Worm (Caenorhabditis elegans) whole organism, L1 larva: Measurements from ENCODE around the gene irld-63.

Source experiments
- C16A3.4 ChIP-seq: fragments of 150-350 bp; optimal IDR thresholded peaks from 2 replicates; lab custom pipeline; 2014; ENCODE audit warnings: missing biosample characterization, missing genetic modification characterization
- C34B4.2 ChIP-seq: sonication (generic microtip); optimal IDR thresholded peaks from 2 replicates; lab custom pipeline; 2017; ENCODE audit warnings: mild to moderate bottlenecking, missing genetic modification characterization, missing compliant biosample characterization
- alr-1 ChIP-seq: fragments of 200-800 bp; sonication (Bioruptor generic); optimal IDR thresholded peaks from 2 replicates; lab custom pipeline; 2018; ENCODE audit warnings: borderline replicate concordance, mild to moderate bottlenecking, missing genetic modification characterization, missing compliant biosample characterization
- aly-2 ChIP-seq: fragments of 150-350 bp; optimal IDR thresholded peaks from 2 replicates; lab custom pipeline; 2014; ENCODE audit warnings: missing biosample characterization, missing genetic modification characterization
- ama-1 ChIP-seq: fragments of 150-350 bp; optimal IDR thresholded peaks from 2 replicates; lab custom pipeline; 2014
- blmp-1 ChIP-seq: fragments of 150-350 bp; optimal IDR thresholded peaks from 2 replicates; lab custom pipeline; 2014; ENCODE audit warnings: missing biosample characterization, missing genetic modification characterization
- ceh-88 ChIP-seq: fragments of 200-800 bp; sonication (Bioruptor generic); IDR thresholded peaks from 2 replicates; pipeline ENCODE4 v1.3.6; 2022; ENCODE audit warnings: missing genetic modification characterization, missing compliant biosample characterization
- ceh-90 ChIP-seq: sonication (generic microtip); optimal IDR thresholded peaks from 2 replicates; lab custom pipeline; 2016; ENCODE audit warnings: missing genetic modification characterization, missing compliant biosample characterization
- dpl-1 ChIP-seq, 3 experiments: fragments of 150-350 bp in 2 of 3; sonication (generic microtip) in 1 of 3; optimal IDR thresholded peaks; 2 replicates each; lab custom pipeline; 2014 to 2017; ENCODE audit warnings: missing biosample characterization in 3 of 3, missing genetic modification characterization in 3 of 3, missing genetic modification reagents in 3 of 3
- dsc-1 ChIP-seq: sonication (generic microtip); optimal IDR thresholded peaks from 2 replicates; lab custom pipeline; 2016; ENCODE audit warnings: mild to moderate bottlenecking, missing genetic modification characterization, missing compliant biosample characterization
- efl-1 ChIP-seq, 4 experiments: fragments of 150-350 bp; optimal IDR thresholded peaks in 3 of 4; peaks in 1 of 4; 1 replicate in 1 of 4; 2 replicates in 3 of 4; lab custom pipeline; 2014; ENCODE audit warnings: missing biosample characterization in 2 of 4, missing genetic modification characterization in 2 of 4, missing genetic modification reagents in 2 of 4
- egl-13 ChIP-seq: sonication (generic microtip); optimal IDR thresholded peaks from 2 replicates; lab custom pipeline; 2016; ENCODE audit warnings: missing genotype, missing genetic modification reagents, missing genetic modification characterization, missing compliant biosample characterization
- egl-27 ChIP-seq, 2 experiments: fragments of 150-350 bp in 1 of 2; sonication (generic microtip); optimal IDR thresholded peaks; 3 replicates each; lab custom pipeline; 2017 to 2018; ENCODE audit warnings: missing biosample characterization in 2 of 2, missing genetic modification characterization in 2 of 2, missing genetic modification reagents in 2 of 2
- elt-2 ChIP-seq: sonication (generic microtip); optimal IDR thresholded peaks from 2 replicates; lab custom pipeline; 2016; ENCODE audit warnings: missing genetic modification characterization, mild to moderate bottlenecking, inconsistent platforms, missing compliant biosample characterization, missing genetic modification reagents
- elt-3 ChIP-seq, 6 experiments: fragments of 150-350 bp in 1 of 6; sonication (generic microtip); optimal IDR thresholded peaks; 2 replicates each; lab custom pipeline; 2017 to 2018; ENCODE audit warnings: missing biosample characterization in 6 of 6, missing genetic modification characterization in 6 of 6, inconsistent platforms in 1 of 6
- ets-5 ChIP-seq: fragments of 200-800 bp; sonication (Bioruptor generic); IDR thresholded peaks from 2 replicates; pipeline ENCODE4 v1.3.6; 2022; ENCODE audit warnings: missing genetic modification characterization, missing compliant biosample characterization
- fkh-4 ChIP-seq: sonication (generic microtip); optimal IDR thresholded peaks from 2 replicates; lab custom pipeline; 2016; ENCODE audit warnings: missing compliant biosample characterization, missing genetic modification characterization, borderline replicate concordance
- fkh-8 ChIP-seq: sonication (generic microtip); optimal IDR thresholded peaks from 2 replicates; lab custom pipeline; 2016; ENCODE audit warnings: mild to moderate bottlenecking, missing genetic modification characterization, missing compliant biosample characterization
- fos-1 ChIP-seq: fragments of 150-350 bp; optimal IDR thresholded peaks from 2 replicates; lab custom pipeline; 2014; ENCODE audit warnings: missing biosample characterization, missing genetic modification characterization
- grh-1 ChIP-seq: fragments of 200-800 bp; sonication (Bioruptor generic); IDR thresholded peaks from 2 replicates; pipeline ENCODE4 v1.3.6; 2022; ENCODE audit warnings: missing genetic modification reagents, missing genetic modification characterization, missing compliant biosample characterization
- jun-1 ChIP-seq: fragments of 150-350 bp; optimal IDR thresholded peaks from 2 replicates; lab custom pipeline; 2014; ENCODE audit warnings: missing biosample characterization, missing genetic modification reagents, missing genetic modification characterization
- lin-13 ChIP-seq: fragments of 150-350 bp; optimal IDR thresholded peaks from 2 replicates; lab custom pipeline; 2014; ENCODE audit warnings: missing biosample characterization, missing genetic modification reagents, missing genetic modification characterization
- lin-14 ChIP-seq: fragments of 200-800 bp; sonication (Bioruptor generic); optimal IDR thresholded peaks from 2 replicates; lab custom pipeline; 2018; ENCODE audit warnings: mild to moderate bottlenecking, missing genetic modification characterization, moderate library complexity, missing compliant biosample characterization
- lin-15B ChIP-seq: fragments of 150-350 bp; sonication (generic microtip); optimal IDR thresholded peaks from 3 replicates; lab custom pipeline; 2014; ENCODE audit warnings: missing biosample characterization, missing genetic modification characterization
- lin-35 ChIP-seq, 2 experiments: fragments of 150-350 bp; optimal IDR thresholded peaks; 2 replicates each; lab custom pipeline; 2014; ENCODE audit warnings: missing biosample characterization in 2 of 2, missing genetic modification characterization in 2 of 2, missing genetic modification reagents in 2 of 2
- lsy-2 ChIP-seq, 2 experiments: fragments of 150-350 bp; optimal IDR thresholded peaks; 2 replicates each; lab custom pipeline; 2014; ENCODE audit warnings: missing biosample characterization in 2 of 2, missing genetic modification characterization in 2 of 2
- mab-9 ChIP-seq: fragments of 200-800 bp; sonication (Bioruptor generic); IDR thresholded peaks from 2 replicates; pipeline ENCODE4 v1.3.6; 2022; ENCODE audit warnings: missing genetic modification reagents, missing genetic modification characterization, missing compliant biosample characterization
- mdl-1 ChIP-seq, 2 experiments: fragments of 150-350 bp; optimal IDR thresholded peaks; 2 replicates each; lab custom pipeline; 2014 to 2017; ENCODE audit warnings: missing biosample characterization in 2 of 2, missing genetic modification characterization in 2 of 2, inconsistent platforms in 1 of 2
- mep-1 ChIP-seq: fragments of 150-350 bp; optimal IDR thresholded peaks from 2 replicates; lab custom pipeline; 2014; ENCODE audit warnings: missing biosample characterization, missing genetic modification characterization
- nhr-19 ChIP-seq: fragments of 200-800 bp; sonication (Bioruptor generic); conservative IDR thresholded peaks from 2 replicates; pipeline ENCODE4 v1.3.6; 2022; ENCODE audit warnings: missing genetic modification characterization, missing compliant biosample characterization
- nhr-20 ChIP-seq: sonication (generic microtip); optimal IDR thresholded peaks from 2 replicates; lab custom pipeline; 2016; ENCODE audit warnings: mild to moderate bottlenecking, missing genetic modification characterization, missing compliant biosample characterization
- nhr-71 ChIP-seq: sonication (generic microtip); optimal IDR thresholded peaks from 2 replicates; lab custom pipeline; 2016; ENCODE audit warnings: mild to moderate bottlenecking, missing genetic modification characterization, moderate library complexity, missing compliant biosample characterization
- nhr-76 ChIP-seq: sonication (generic microtip); optimal IDR thresholded peaks from 2 replicates; lab custom pipeline; 2017; ENCODE audit warnings: missing biosample characterization, missing genetic modification characterization
- nhr-77 ChIP-seq: fragments of 150-350 bp; optimal IDR thresholded peaks from 2 replicates; lab custom pipeline; 2014; ENCODE audit warnings: missing biosample characterization, missing genetic modification characterization
- nhr-84 ChIP-seq: sonication (generic microtip); optimal IDR thresholded peaks from 2 replicates; lab custom pipeline; 2017; ENCODE audit warnings: missing biosample characterization, missing genetic modification characterization
- nhr-85 ChIP-seq: sonication (generic microtip); peaks from one replicate; lab custom pipeline; 2016; ENCODE audit warnings: missing genetic modification characterization, inconsistent platforms, missing compliant biosample characterization
- pqm-1 ChIP-seq: sonication (generic microtip); optimal IDR thresholded peaks from 3 replicates; lab custom pipeline; 2017; ENCODE audit warnings: missing biosample characterization, missing genetic modification characterization
- skn-1 ChIP-seq: fragments of 150-350 bp; optimal IDR thresholded peaks from 2 replicates; lab custom pipeline; 2014; ENCODE audit warnings: missing biosample characterization, missing genetic modification characterization
- snu-23 ChIP-seq: sonication (generic microtip); optimal IDR thresholded peaks from 2 replicates; lab custom pipeline; 2016; ENCODE audit warnings: missing genetic modification characterization, missing compliant biosample characterization
- swsn-7 ChIP-seq: sonication (generic microtip); optimal IDR thresholded peaks from 2 replicates; lab custom pipeline; 2016; ENCODE audit warnings: missing genetic modification characterization, missing compliant biosample characterization
- tbx-2 ChIP-seq: sonication (generic microtip); optimal IDR thresholded peaks from 2 replicates; lab custom pipeline; 2016; ENCODE audit warnings: missing genetic modification characterization, missing compliant biosample characterization
- tlp-1 ChIP-seq: fragments of 150-350 bp; optimal IDR thresholded peaks from 2 replicates; lab custom pipeline; 2014; ENCODE audit warnings: missing biosample characterization, missing genetic modification characterization
- unc-98 ChIP-seq: fragments of 200-800 bp; sonication (Bioruptor generic); IDR thresholded peaks from 2 replicates; pipeline ENCODE4 v1.3.6; 2022; ENCODE audit warnings: missing genetic modification characterization, missing compliant biosample characterization
- vab-15 ChIP-seq: sonication (generic microtip); optimal IDR thresholded peaks from 2 replicates; lab custom pipeline; 2017; ENCODE audit warnings: missing genotype, mild to moderate bottlenecking, missing genetic modification characterization, missing compliant biosample characterization
- zag-1 ChIP-seq: fragments of 150-350 bp; optimal IDR thresholded peaks from 2 replicates; lab custom pipeline; 2014; ENCODE audit warnings: missing biosample characterization, missing genetic modification characterization
- zip-4 ChIP-seq: fragments of 200-800 bp; sonication (Bioruptor generic); optimal IDR thresholded peaks from 2 replicates; lab custom pipeline; 2018; ENCODE audit warnings: mild to moderate bottlenecking, missing genetic modification characterization, moderate library complexity, missing compliant biosample characterization
- ztf-11 ChIP-seq, 2 experiments: sonication (generic microtip); optimal IDR thresholded peaks; 2 replicates each; lab custom pipeline; 2016 to 2017; ENCODE audit warnings: missing genetic modification characterization in 2 of 2, missing biosample characterization in 1 of 2, missing compliant biosample characterization in 1 of 2

irld-63 gene

DNA sequence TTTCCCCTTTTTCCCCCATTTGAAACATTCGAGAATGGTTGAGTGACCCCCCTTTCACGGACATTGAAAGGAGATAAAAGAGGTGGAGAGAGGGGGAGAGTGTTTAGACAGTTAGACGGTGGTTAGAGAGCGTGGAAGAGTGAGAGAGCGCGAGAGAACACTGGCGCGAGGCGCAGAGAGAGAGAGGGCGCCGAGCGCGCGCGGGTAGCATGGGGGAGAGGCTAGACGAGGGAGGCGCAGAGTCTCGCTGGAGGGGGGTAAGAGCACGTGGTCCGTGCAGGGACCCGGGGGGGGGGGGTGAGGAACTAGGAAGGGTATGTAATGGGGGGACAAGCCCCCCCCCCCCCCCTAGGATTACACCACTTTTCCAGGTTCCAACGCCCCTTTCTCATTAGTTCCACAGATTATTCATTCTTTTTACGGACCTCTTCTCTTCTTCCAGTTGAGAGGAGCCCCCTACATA, 43.4 kb downstream of the irld-63 start (continued):
- TF ChIP-seq zag-1 (tag; lab: Kevin White, UChicago) (peak; percentile 28), egl-13 (tag; lab: Kevin White, UChicago) (peak; percentile 95), fos-1 (peak; percentile 90), unc-98 (GFP tag; lab: Robert Waterston, UW) (peak; percentile 79; the same call in 1 of the 2 replicates), egl-27 (tag; optimal IDR thresholded peaks at IDR 0.05; lab: Kevin White, UChicago) (peak; percentile 89), nhr-84 (tag; lab: Kevin White, UChicago) (peak; percentile 63), vab-15 (peak; percentile 54), nhr-71 (tag; lab: Kevin White, UChicago) (peak; percentile 99), C34B4.2 (tag; lab: Kevin White, UChicago) (peak; percentile 82), nhr-77 (tag; lab: Kevin White, UChicago) (peak; percentile 85), mep-1 (tag; lab: Kevin White, UChicago) (peak; percentile 92), lin-15B (tag; lab: Kevin White, UChicago) (no peak), dpl-1 (GFP tag; optimal IDR thresholded peaks at IDR 0.05; lab: Kevin White, UChicago) (peak; percentile 73 to 77 (median 75)), ceh-88 (GFP tag; lab: Robert Waterston, UW) (peak; percentile 96), ceh-90 (tag; lab: Kevin White, UChicago) (no peak), lin-13 (GFP tag; lab: Kevin White, UChicago) (peak; percentile 94), nhr-76 (tag; lab: Kevin White, UChicago) (peak; percentile 56), fkh-8 (peak; percentile 97), zip-4 (GFP tag; lab: Kevin White, UChicago) (peak; percentile 91), C16A3.4 (tag; lab: Kevin White, UChicago) (peak; percentile 82), mab-9 (GFP tag; lab: Robert Waterston, UW) (peak; percentile 99), ztf-11 (tag; optimal IDR thresholded peaks at IDR 0.05; lab: Kevin White, UChicago) (peak; percentile 73 to 95), lin-35 (GFP tag; optimal IDR thresholded peaks at IDR 0.05; lab: Kevin White, UChicago) (peak; percentile 69 to 91), ama-1 (lab: Kevin White, UChicago) (peak; percentile 57), ets-5 (GFP tag; lab: Robert Waterston, UW) (peak; percentile 87; the same call in 1 of the 2 replicates), blmp-1 (peak; percentile 93), efl-1 (optimal IDR thresholded peaks at IDR 0.05; lab: Kevin White, UChicago) (peak; percentile 91 to 98), efl-1 (GFP tag; optimal IDR thresholded peaks at IDR 0.05 in 1 of 2; lab: Kevin White, UChicago) (peak; percentile 68 to 97), dsc-1 (peak; percentile 85), lsy-2 (tag; optimal IDR thresholded peaks at IDR 0.05; lab: Kevin White, UChicago) (peak; percentile 91 to 92), tlp-1 (tag; lab: Kevin White, UChicago) (no peak), swsn-7 (tag; lab: Kevin White, UChicago) (peak; percentile 98), tbx-2 (tag; lab: Kevin White, UChicago) (peak; percentile 98)

DNA sequence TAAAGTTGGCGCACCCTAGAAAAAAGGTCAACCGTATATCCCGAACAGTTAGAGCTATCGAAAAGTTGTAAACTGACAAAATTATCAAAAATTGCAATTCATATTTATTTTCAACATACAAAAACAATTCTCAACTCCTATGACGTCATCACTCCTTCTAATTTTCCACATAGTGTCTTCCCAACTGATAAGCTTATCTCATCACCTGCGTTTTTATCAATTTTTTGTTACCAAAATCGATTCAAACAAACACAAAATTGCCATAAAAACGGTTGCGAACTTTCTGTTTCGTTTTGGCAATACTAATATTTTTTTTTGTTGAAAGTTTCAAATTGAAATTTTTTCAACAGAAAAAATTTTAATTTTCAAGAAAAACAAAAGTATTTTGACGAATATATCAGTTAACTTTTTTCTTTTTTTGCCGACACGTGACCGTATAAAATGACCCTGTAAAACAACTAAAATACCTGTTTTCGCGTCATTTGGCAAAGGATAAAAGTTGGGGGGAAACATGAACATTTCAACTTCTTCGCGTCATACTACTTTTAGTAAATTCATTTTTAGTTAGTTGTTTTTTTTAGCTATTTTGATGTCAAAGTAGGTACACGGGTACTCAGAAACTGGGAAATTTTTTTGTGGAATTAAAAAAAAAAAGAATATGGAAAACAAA, 45.2 kb downstream of the irld-63 start:
- TF ChIP-seq grh-1 (GFP tag; lab: Robert Waterston, UW): peak; percentile 83
- no peak for TF ChIP-seq dpl-1 (GFP tag; optimal IDR thresholded peaks at IDR 0.05; lab: Kevin White, UChicago)
- no peak for TF ChIP-seq alr-1
- TF ChIP-seq lsy-2 (tag; optimal IDR thresholded peaks at IDR 0.05; lab: Kevin White, UChicago): peak in 1 of 2 experiments; percentile 16
- TF ChIP-seq aly-2: no peak
- TF ChIP-seq elt-3 (tag; optimal IDR thresholded peaks at IDR 0.05; lab: Kevin White, UChicago): peak in 2 of 6 experiments; percentile 25 to 42
- no peak for TF ChIP-seq unc-98 (GFP tag; lab: Robert Waterston, UW)
- TF ChIP-seq lin-14 (GFP tag; lab: Kevin White, UChicago): peak; percentile 48
- TF ChIP-seq fkh-4 (tag; lab: Kevin White, UChicago): no peak
- TF ChIP-seq jun-1: no peak
- peak; percentile 51 for TF ChIP-seq tlp-1 (tag; lab: Kevin White, UChicago)
- TF ChIP-seq blmp-1: peak; percentile 49
- TF ChIP-seq snu-23: peak; percentile 43
- peak; percentile 14 for TF ChIP-seq pqm-1
- peak; percentile 30 for TF ChIP-seq skn-1 (tag; lab: Kevin White, UChicago)
- TF ChIP-seq nhr-20: peak; percentile 14
- TF ChIP-seq mdl-1 (tag; optimal IDR thresholded peaks at IDR 0.05; lab: Kevin White, UChicago): peak in 1 of 2 experiments; percentile 23
- TF ChIP-seq efl-1 (optimal IDR thresholded peaks at IDR 0.05; lab: Kevin White, UChicago): peak in 1 of 2 experiments; percentile 8
- TF ChIP-seq efl-1 (GFP tag; optimal IDR thresholded peaks at IDR 0.05 in 1 of 2; lab: Kevin White, UChicago): peak in 1 of 2 experiments; percentile 1
- TF ChIP-seq elt-2 (tag; lab: Kevin White, UChicago): peak; percentile 91
- TF ChIP-seq mep-1 (tag; lab: Kevin White, UChicago): peak; percentile 14
- peak in 1 of 2 experiments; percentile 38 for TF ChIP-seq lin-35 (GFP tag; optimal IDR thresholded peaks at IDR 0.05; lab: Kevin White, UChicago)
- no peak; the same call in 1 of the 2 replicates for TF ChIP-seq nhr-19 (GFP tag; lab: Robert Waterston, UW)
- peak; percentile 87 for TF ChIP-seq nhr-85 (tag; lab: Kevin White, UChicago)
